Fruit fly (Drosophila melanogaster): ENCODE data around the gene swm.
A peak's percentile ranks its signal among the peaks of the same experiment; 100 is the strongest.

Gene swm

dm6 chr2L:19517154-19517814, 24.2 kb downstream of the swm start, which contains the start of gene Hasp (continued):
- TF ChIP-seq caup (GFP tag; optimal IDR thresholded peaks at IDR 0.05; ENCODE audit: severe bottlenecking) (peak; percentile 51), CG34422 (GFP tag; IDR thresholded peaks at IDR 0.05) (peak; percentile 30; the same call in 1 of the 3 replicates), ara (GFP tag; IDR thresholded peaks at IDR 0.05) (peak; percentile 44; the same call in 1 of the 2 replicates), D19A (tag; optimal IDR thresholded peaks at IDR 0.05) (peak; percentile 72), CG4707 (GFP tag; optimal IDR thresholded peaks at IDR 0.05) (peak; percentile 79), CG7271 (tag; optimal IDR thresholded peaks at IDR 0.05) (peak; percentile 35), Dfd (GFP tag; optimal IDR thresholded peaks at IDR 0.05) (no peak), seq (GFP tag; IDR thresholded peaks at IDR 0.05) (0 out of 2 replicates have a peak, but pooled peaks have one; percentile 6), CG6791 (GFP tag; IDR thresholded peaks at IDR 0.05; ENCODE audit: partially characterized antibody) (peak; percentile 83), zen2 (GFP tag; IDR thresholded peaks at IDR 0.05; ENCODE audit: partially characterized antibody) (peak; percentile 91), CG7556 (GFP tag; optimal IDR thresholded peaks at IDR 0.05) (peak; percentile 28), sna (GFP tag; IDR thresholded peaks at IDR 0.05; ENCODE audit: partially characterized antibody) (peak; percentile 87), vvl (GFP tag; IDR thresholded peaks at IDR 0.05) (peak; percentile 83), unc-4 (GFP tag; IDR thresholded peaks at IDR 0.05; ENCODE audit: partially characterized antibody) (peak; percentile 61), Asciz (GFP tag; optimal IDR thresholded peaks at IDR 0.05) (peak; percentile 58), ssp (GFP tag; IDR thresholded peaks at IDR 0.05) (0 out of 2 replicates have a peak, but pooled peaks have one; percentile 23), MBD-R2 (GFP tag; IDR thresholded peaks at IDR 0.05) (peak; percentile 39; the same call in 1 of the 2 replicates), CG3281 (GFP tag; optimal IDR thresholded peaks at IDR 0.05) (peak; percentile 64), E2f2 (GFP tag; IDR thresholded peaks at IDR 0.05) (peak; percentile 33), NFAT (GFP tag; IDR thresholded peaks at IDR 0.05) (peak; percentile 39; the same call in 1 of the 2 replicates), bbx (GFP tag; IDR thresholded peaks at IDR 0.05; ENCODE audit: partially characterized antibody) (peak; percentile 89), schlank (tag; optimal IDR thresholded peaks at IDR 0.05) (no peak), onecut (GFP tag; IDR thresholded peaks at IDR 0.05) (peak; percentile 33), CG9932 (GFP tag; IDR thresholded peaks at IDR 0.05) (peak; percentile 54), CG17829 (tag; optimal IDR thresholded peaks at IDR 0.05) (peak; percentile 62), Dip2 (GFP tag; IDR thresholded peaks at IDR 0.05) (no peak), Camta (GFP tag; optimal IDR thresholded peaks at IDR 0.05) (no peak), trh (GFP tag; optimal IDR thresholded peaks at IDR 0.05) (peak; percentile 16), Xrp1 (GFP tag; IDR thresholded peaks at IDR 0.05) (peak; percentile 67), Dek (tag; optimal IDR thresholded peaks at IDR 0.05) (peak; percentile 18), tap (tag; optimal IDR thresholded peaks at IDR 0.05) (no peak), dysf (GFP tag; IDR thresholded peaks at IDR 0.05) (peak; percentile 58; the same call in 1 of the 3 replicates), crol (GFP tag; IDR thresholded peaks at IDR 0.05) (no peak), CG31224 (GFP tag; IDR thresholded peaks at IDR 0.05) (peak; percentile 50; the same call in 1 of the 2 replicates), ash1 (GFP tag; optimal IDR thresholded peaks at IDR 0.05) (no peak), Nf-YA (GFP tag; IDR thresholded peaks at IDR 0.05) (no peak), CG30403 (GFP tag; optimal IDR thresholded peaks at IDR 0.05) (peak; percentile 51), H2.0 (GFP tag; IDR thresholded peaks at IDR 0.05) (0 out of 2 replicates have a peak, but pooled peaks have one; percentile 19), CG1603 (tag; optimal IDR thresholded peaks at IDR 0.05) (peak; percentile 37), CG4617 (GFP tag; optimal IDR thresholded peaks at IDR 0.05; ENCODE audit: borderline replicate concordance) (peak; percentile 2), CG2875 (GFP tag; optimal IDR thresholded peaks at IDR 0.05) (peak; percentile 33), CG8924 (tag; optimal IDR thresholded peaks at IDR 0.05) (peak; percentile 9), sug (tag; optimal IDR thresholded peaks at IDR 0.05) (peak; percentile 42), CG2120 (GFP tag; optimal IDR thresholded peaks at IDR 0.05) (peak; percentile 39), Ada2b (GFP tag; IDR thresholded peaks at IDR 0.05) (0 out of 2 replicates have a peak, but pooled peaks have one; percentile 23), lola (GFP tag; optimal IDR thresholded peaks at IDR 0.05) (peak in 1 of 3 experiments; percentile 38), Doc3 (GFP tag; IDR thresholded peaks at IDR 0.05; ENCODE audit: partially characterized antibody) (peak; percentile 50; the same call in 2 of the 3 replicates), CG34376 (GFP tag; optimal IDR thresholded peaks at IDR 0.05) (no peak)

All from whole organism, embryonic.